Worm (Caenorhabditis elegans) whole organism, early embryonic: ENCODE data around the gene F42E8.1.

ENCODE experiments used
- F13C5.2 ChIP-seq: sonication (generic microtip); optimal IDR thresholded peaks from 2 replicates; lab custom pipeline; 2017; ENCODE audit warnings: mild to moderate bottlenecking, missing genetic modification characterization, inconsistent platforms, missing compliant biosample characterization
- aly-1 ChIP-seq: sonication (generic microtip); optimal IDR thresholded peaks from 2 replicates; lab custom pipeline; 2016; ENCODE audit warnings: missing genetic modification characterization, missing compliant biosample characterization
- ama-1 ChIP-seq: fragments of 150-350 bp; optimal IDR thresholded peaks from 2 replicates; lab custom pipeline; 2014
- ceh-36 ChIP-seq: sonication (generic microtip); optimal IDR thresholded peaks from 2 replicates; lab custom pipeline; 2016; ENCODE audit warnings: missing genetic modification characterization, inconsistent platforms, missing compliant biosample characterization
- flt-1 ChIP-seq: fragments of 200-800 bp; sonication (Bioruptor generic); IDR thresholded peaks from 2 replicates; pipeline ENCODE4 v1.3.6; 2022; ENCODE audit warnings: missing genetic modification characterization, missing compliant biosample characterization
- hmg-4 ChIP-seq: fragments of 200-800 bp; sonication (Bioruptor generic); optimal IDR thresholded peaks from 2 replicates; lab custom pipeline; 2018; ENCODE audit warnings: mild to moderate bottlenecking, missing genetic modification characterization, missing compliant biosample characterization
- pes-1 ChIP-seq: fragments of 200-800 bp; sonication (Bioruptor generic); IDR thresholded peaks from 2 replicates; pipeline ENCODE4 v1.3.6; 2022; ENCODE audit warnings: missing genetic modification reagents, missing genetic modification characterization, missing compliant biosample characterization
- sea-1 ChIP-seq: fragments of 200-800 bp; sonication (Bioruptor generic); conservative IDR thresholded peaks from 2 replicates; pipeline ENCODE4 v1.3.6; 2022; ENCODE audit warnings: missing genetic modification characterization, missing compliant biosample characterization
- tra-4 ChIP-seq: sonication (generic microtip); optimal IDR thresholded peaks from 2 replicates; lab custom pipeline; 2017; ENCODE audit warnings: missing genetic modification characterization, missing compliant biosample characterization

ce11 chrV:13049149-13049610 lies 12.8 kb upstream of the F42E8.1 start, which contains the start of gene W07G4.8:
- TF ChIP-seq aly-1 (tag; lab: Kevin White, UChicago) (no peak), pes-1 (no peak), ama-1 (lab: Kevin White, UChicago) (no peak), flt-1 (no peak), F13C5.2 (tag; lab: Kevin White, UChicago) (no peak), sea-1 (no peak), tra-4 (tag; lab: Kevin White, UChicago) (no peak), ceh-36 (tag; lab: Kevin White, UChicago) (no peak), hmg-4 (GFP tag; lab: Kevin White, UChicago) (no peak)
